Worm (Caenorhabditis elegans): ENCODE measurements around the gene C09B9.85.
"Not testable (repeated sequence)": the region's sequence is repeated elsewhere in the genome, so short reads cannot be mapped to it uniquely, and the experiment has no call there.

The C09B9.85 gene

DNA sequence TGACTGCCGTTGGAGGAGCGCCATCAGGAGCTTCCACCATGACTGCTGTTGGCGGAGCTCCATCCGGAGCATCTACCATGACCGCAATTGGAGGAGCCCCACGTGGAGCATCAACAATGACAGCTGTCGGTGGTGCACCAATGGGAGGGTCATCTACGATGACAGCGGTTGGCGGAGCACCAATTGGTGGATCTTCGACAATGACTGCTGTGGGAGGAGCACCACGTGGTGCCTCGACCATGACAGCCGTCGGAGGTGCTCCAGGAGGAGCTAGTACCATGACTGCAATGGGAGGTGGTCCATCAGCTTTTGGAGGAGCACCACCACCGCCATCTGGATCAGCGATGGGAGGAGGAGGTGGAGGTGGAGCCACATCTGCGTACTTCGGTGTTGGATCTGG lies 8.5 kb downstream of the C09B9.85 start, which contains the start of gene T28H11.7:
Gene T28H11.7, minus strand, starts transcription at position 101 of the 400 bp plus-strand sequence.
- TF ChIP-seq hmg-4 (GFP tag; optimal IDR thresholded peaks at IDR 0.05); ets-7 (tag; optimal IDR thresholded peaks at IDR 0.05); ama-1 (optimal IDR thresholded peaks at IDR 0.05): not testable (repeated sequence)

DNA sequence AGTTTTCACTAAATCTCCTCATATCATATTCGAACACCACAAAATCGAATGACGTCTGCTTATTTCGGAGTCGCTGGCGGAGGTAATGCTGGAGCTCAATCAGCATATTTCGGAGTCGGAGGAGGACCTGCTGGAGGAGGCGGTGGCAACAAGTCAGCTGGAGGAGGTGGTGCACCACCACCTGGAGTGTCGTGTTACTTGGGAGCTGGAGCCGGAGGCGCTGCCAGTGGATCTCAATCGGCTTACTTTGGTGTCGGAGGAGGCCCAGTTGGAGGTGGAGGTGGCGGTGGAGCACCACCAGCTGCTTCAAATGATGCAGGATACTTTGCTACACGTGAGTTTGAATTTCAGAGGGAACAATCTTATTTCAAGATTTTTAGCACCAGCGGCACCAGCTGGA lies 9.1 kb downstream of the C09B9.85 start, which contains the start of gene ssq-4:
Gene ssq-4, plus strand, starts transcription at position 19 of the 400 bp plus-strand sequence.
- not testable (repeated sequence) for TF ChIP-seq tbx-37 (GFP tag; conservative IDR thresholded peaks at IDR 0.05); ama-1 (optimal IDR thresholded peaks at IDR 0.05); pes-1 (GFP tag; IDR thresholded peaks at IDR 0.05)

DNA sequence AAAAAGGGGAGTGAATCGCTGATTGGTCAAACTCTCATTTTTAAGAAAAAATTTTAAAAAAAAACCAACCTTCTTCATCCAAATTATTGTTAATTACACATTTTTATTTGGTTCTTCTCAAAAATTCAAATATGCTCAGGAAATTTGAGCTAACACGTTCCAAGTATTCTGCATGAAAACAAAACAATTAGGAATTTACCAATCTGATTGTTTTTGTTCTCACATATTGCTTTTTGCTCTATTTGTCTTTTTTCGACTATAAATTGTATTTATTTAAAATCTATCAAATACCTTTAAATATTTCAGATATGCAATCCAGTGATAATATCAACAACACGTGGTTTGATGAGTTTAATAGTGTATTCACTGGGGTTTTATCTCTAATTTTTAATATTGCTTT lies 13.3 kb downstream of the C09B9.85 start, which contains the start of gene srm-1:
Gene srm-1, plus strand, starts transcription at position 301 of the 400 bp plus-strand sequence.
- TF ChIP-seq hmg-4 (GFP tag; optimal IDR thresholded peaks at IDR 0.05), result no peak
- TF ChIP-seq ets-7 (tag; optimal IDR thresholded peaks at IDR 0.05), result no peak
- TF ChIP-seq flt-1 (GFP tag; IDR thresholded peaks at IDR 0.05), result no peak
- no peak for TF ChIP-seq scrt-1 (GFP tag; IDR thresholded peaks at IDR 0.05)
- TF ChIP-seq pes-1 (GFP tag; IDR thresholded peaks at IDR 0.05), result no peak
- no peak for TF ChIP-seq ceh-13 (GFP tag; optimal IDR thresholded peaks at IDR 0.05)
- TF ChIP-seq B0310.2 (tag; optimal IDR thresholded peaks at IDR 0.05), result no peak
- TF ChIP-seq hnd-1 (tag; optimal IDR thresholded peaks at IDR 0.05), result no peak
- no peak for TF ChIP-seq F13C5.2 (tag; optimal IDR thresholded peaks at IDR 0.05)
- TF ChIP-seq aly-1 (tag; optimal IDR thresholded peaks at IDR 0.05), result no peak
- TF ChIP-seq hmbx-1 (tag; optimal IDR thresholded peaks at IDR 0.05), result no peak
- no peak for TF ChIP-seq sea-1 (GFP tag; conservative IDR thresholded peaks at IDR 0.05)
- no peak for TF ChIP-seq tra-4 (tag; optimal IDR thresholded peaks at IDR 0.05)
- no peak for TF ChIP-seq ama-1 (optimal IDR thresholded peaks at IDR 0.05)
- TF ChIP-seq tbx-37 (GFP tag; conservative IDR thresholded peaks at IDR 0.05), result no peak
- TF ChIP-seq tbx-11 (GFP tag; IDR thresholded peaks at IDR 0.05), result no peak
- no peak for TF ChIP-seq ceh-36 (tag; optimal IDR thresholded peaks at IDR 0.05)

DNA sequence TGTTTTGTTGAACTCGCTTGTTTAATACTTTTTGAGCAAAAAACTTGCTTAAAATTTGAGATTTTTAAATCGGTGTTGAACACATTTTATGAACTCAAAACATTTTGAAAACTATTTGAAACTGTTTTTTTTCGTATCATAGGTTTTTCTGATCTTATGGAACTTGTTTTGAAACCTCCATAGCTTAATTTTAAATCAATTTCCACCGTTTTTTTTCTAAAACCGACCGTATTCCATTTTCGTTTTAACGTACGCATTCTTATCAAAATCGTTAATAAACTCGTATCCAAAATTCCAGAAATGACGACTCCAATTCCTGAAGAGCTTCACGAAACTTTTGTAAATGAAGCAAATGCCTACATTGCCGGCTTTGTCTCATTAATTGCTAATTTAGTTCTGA lies 17.2 kb downstream of the C09B9.85 start, which contains the start of gene srm-2:
Gene srm-2, plus strand, starts transcription at position 301 of the 400 bp plus-strand sequence.
- TF ChIP-seq ceh-13 (GFP tag; optimal IDR thresholded peaks at IDR 0.05) (no peak), tbx-37 (GFP tag; conservative IDR thresholded peaks at IDR 0.05) (no peak), ama-1 (optimal IDR thresholded peaks at IDR 0.05) (no peak), scrt-1 (GFP tag; IDR thresholded peaks at IDR 0.05) (no peak), hnd-1 (tag; optimal IDR thresholded peaks at IDR 0.05) (no peak), aly-1 (tag; optimal IDR thresholded peaks at IDR 0.05) (no peak), F13C5.2 (tag; optimal IDR thresholded peaks at IDR 0.05) (no peak), pes-1 (GFP tag; IDR thresholded peaks at IDR 0.05) (no peak), ets-7 (tag; optimal IDR thresholded peaks at IDR 0.05) (no peak), B0310.2 (tag; optimal IDR thresholded peaks at IDR 0.05) (no peak), hmg-4 (GFP tag; optimal IDR thresholded peaks at IDR 0.05) (no peak), tra-4 (tag; optimal IDR thresholded peaks at IDR 0.05) (no peak), ceh-36 (tag; optimal IDR thresholded peaks at IDR 0.05) (no peak)

DNA sequence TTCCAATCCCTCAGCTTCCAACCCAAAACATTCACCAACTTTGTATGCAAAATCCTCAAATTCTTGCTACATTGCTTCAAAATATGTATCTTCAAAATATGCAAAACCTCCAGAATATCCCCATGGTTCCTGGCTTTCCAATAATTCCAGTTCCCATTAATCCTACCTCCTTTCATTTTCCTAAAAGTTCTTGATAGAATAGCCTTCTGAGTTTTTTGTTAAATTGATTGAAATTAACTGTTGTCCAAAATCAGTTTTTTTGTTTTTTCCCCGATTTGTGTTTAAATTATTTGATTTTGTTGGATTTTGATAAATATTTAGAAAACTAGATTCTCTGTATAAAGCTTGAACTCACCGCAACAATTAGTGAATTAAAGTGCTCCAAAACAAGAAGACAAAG lies 20.4 kb downstream of the C09B9.85 start:
- TF ChIP-seq ceh-36 (tag; optimal IDR thresholded peaks at IDR 0.05) (no peak), pes-1 (GFP tag; IDR thresholded peaks at IDR 0.05) (no peak), tra-4 (tag; optimal IDR thresholded peaks at IDR 0.05) (no peak), ceh-13 (GFP tag; optimal IDR thresholded peaks at IDR 0.05) (no peak), ama-1 (optimal IDR thresholded peaks at IDR 0.05) (no peak), hnd-1 (tag; optimal IDR thresholded peaks at IDR 0.05) (no peak), ets-7 (tag; optimal IDR thresholded peaks at IDR 0.05) (no peak), hmbx-1 (tag; optimal IDR thresholded peaks at IDR 0.05) (no peak), tbx-37 (GFP tag; conservative IDR thresholded peaks at IDR 0.05) (no peak), scrt-1 (GFP tag; IDR thresholded peaks at IDR 0.05) (no peak)

DNA sequence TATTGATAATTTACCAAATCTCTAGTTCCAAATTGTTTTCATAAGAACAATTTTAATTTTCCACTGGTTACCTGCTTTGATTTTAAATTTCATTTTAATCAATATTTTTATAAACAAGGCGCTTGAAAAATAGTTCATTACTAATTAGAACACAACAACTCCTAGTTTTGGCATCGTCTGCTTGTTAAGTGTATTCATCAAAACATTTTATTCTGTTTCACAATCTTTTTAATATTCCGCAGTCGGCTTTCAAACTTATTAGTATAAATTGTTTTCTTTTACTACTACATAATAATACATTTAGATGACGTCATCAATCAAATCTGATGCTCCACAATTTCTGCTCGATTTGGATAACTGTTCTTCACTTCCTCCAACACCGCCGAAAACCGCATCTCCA lies 23.1 kb downstream of the C09B9.85 start, which contains the start of gene pes-1:
Gene pes-1, plus strand, starts transcription at position 301 of the 400 bp plus-strand sequence.
- no peak for TF ChIP-seq tbx-37 (GFP tag; conservative IDR thresholded peaks at IDR 0.05)
- no peak for TF ChIP-seq ets-7 (tag; optimal IDR thresholded peaks at IDR 0.05)
- no peak for TF ChIP-seq hnd-1 (tag; optimal IDR thresholded peaks at IDR 0.05)
- no peak for TF ChIP-seq ceh-13 (GFP tag; optimal IDR thresholded peaks at IDR 0.05)
- TF ChIP-seq aly-1 (tag; optimal IDR thresholded peaks at IDR 0.05), result no peak
- no peak for TF ChIP-seq tbx-11 (GFP tag; IDR thresholded peaks at IDR 0.05)
- no peak for TF ChIP-seq pes-1 (GFP tag; IDR thresholded peaks at IDR 0.05)
- TF ChIP-seq flt-1 (GFP tag; IDR thresholded peaks at IDR 0.05), result no peak
- no peak for TF ChIP-seq sea-1 (GFP tag; conservative IDR thresholded peaks at IDR 0.05)
- no peak for TF ChIP-seq hmbx-1 (tag; optimal IDR thresholded peaks at IDR 0.05)
- no peak for TF ChIP-seq hmg-4 (GFP tag; optimal IDR thresholded peaks at IDR 0.05)
- TF ChIP-seq tra-4 (tag; optimal IDR thresholded peaks at IDR 0.05), result no peak
- TF ChIP-seq F13C5.2 (tag; optimal IDR thresholded peaks at IDR 0.05), result no peak
- TF ChIP-seq ceh-36 (tag; optimal IDR thresholded peaks at IDR 0.05), result no peak

DNA sequence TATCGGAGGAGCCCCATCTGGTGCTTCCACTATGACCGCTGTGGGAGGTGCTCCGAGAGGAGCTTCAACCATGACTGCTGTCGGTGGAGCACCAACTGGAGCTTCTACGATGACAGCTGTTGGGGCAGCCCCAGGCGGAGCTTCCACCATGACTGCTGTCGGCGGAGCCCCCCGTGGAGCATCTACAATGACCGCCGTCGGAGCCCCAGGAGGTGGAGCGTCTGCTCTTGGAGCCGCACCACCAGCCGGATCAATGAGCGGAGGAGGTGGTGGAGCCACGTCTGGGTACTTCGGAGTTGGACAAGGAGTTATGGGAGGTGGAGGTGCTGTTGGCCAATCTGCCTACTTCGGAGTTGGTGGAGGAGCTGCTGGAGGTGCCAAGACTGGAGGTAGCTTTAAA lies 28.6 kb downstream of the C09B9.85 start:
- no peak for TF ChIP-seq scrt-1 (GFP tag; IDR thresholded peaks at IDR 0.05)
- TF ChIP-seq pes-1 (GFP tag; IDR thresholded peaks at IDR 0.05), result no peak
- TF ChIP-seq hnd-1 (tag; optimal IDR thresholded peaks at IDR 0.05), result no peak
- TF ChIP-seq ets-7 (tag; optimal IDR thresholded peaks at IDR 0.05), result no peak
- no peak for TF ChIP-seq tbx-11 (GFP tag; IDR thresholded peaks at IDR 0.05)
- no peak for TF ChIP-seq ceh-36 (tag; optimal IDR thresholded peaks at IDR 0.05)
- no peak for TF ChIP-seq ceh-13 (GFP tag; optimal IDR thresholded peaks at IDR 0.05)
- no peak for TF ChIP-seq F13C5.2 (tag; optimal IDR thresholded peaks at IDR 0.05)

DNA sequence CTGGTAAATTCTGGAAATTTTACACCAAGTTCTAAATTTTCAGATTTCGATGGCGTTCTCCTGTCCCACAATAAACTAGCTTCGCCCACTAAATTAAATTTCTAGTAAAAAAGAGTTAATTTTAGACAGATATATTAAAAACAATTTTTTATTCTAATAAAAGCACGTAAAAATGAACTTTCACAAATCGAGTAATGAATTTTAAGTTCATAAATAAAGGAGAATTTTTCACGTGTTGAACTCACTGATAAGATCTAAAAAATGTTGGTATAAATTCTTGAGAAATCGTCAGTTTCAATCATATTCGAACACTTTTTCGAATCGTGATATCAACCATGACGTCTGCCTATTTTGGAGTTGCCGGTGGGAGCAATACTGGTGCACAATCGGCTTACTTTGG lies 29.7 kb downstream of the C09B9.85 start, which contains the start of gene ssq-2:
Gene ssq-2, plus strand, starts transcription at position 301 of the 400 bp plus-strand sequence.
- TF ChIP-seq ets-7 (tag; optimal IDR thresholded peaks at IDR 0.05), result no peak
- no peak for TF ChIP-seq B0310.2 (tag; optimal IDR thresholded peaks at IDR 0.05)
- TF ChIP-seq hmg-4 (GFP tag; optimal IDR thresholded peaks at IDR 0.05), result no peak
- TF ChIP-seq sea-1 (GFP tag; conservative IDR thresholded peaks at IDR 0.05), result no peak
- TF ChIP-seq hmbx-1 (tag; optimal IDR thresholded peaks at IDR 0.05), result no peak
- TF ChIP-seq F13C5.2 (tag; optimal IDR thresholded peaks at IDR 0.05), result no peak
- TF ChIP-seq aly-1 (tag; optimal IDR thresholded peaks at IDR 0.05), result no peak
- TF ChIP-seq hnd-1 (tag; optimal IDR thresholded peaks at IDR 0.05), result no peak
- TF ChIP-seq tra-4 (tag; optimal IDR thresholded peaks at IDR 0.05), result no peak
- TF ChIP-seq scrt-1 (GFP tag; IDR thresholded peaks at IDR 0.05), result no peak
- no peak for TF ChIP-seq ceh-36 (tag; optimal IDR thresholded peaks at IDR 0.05)
- no peak for TF ChIP-seq ama-1 (optimal IDR thresholded peaks at IDR 0.05)
- no peak for TF ChIP-seq tbx-11 (GFP tag; IDR thresholded peaks at IDR 0.05)
- TF ChIP-seq ceh-13 (GFP tag; optimal IDR thresholded peaks at IDR 0.05), result no peak
- no peak for TF ChIP-seq pes-1 (GFP tag; IDR thresholded peaks at IDR 0.05)
- TF ChIP-seq flt-1 (GFP tag; IDR thresholded peaks at IDR 0.05), result no peak

Data from whole organism, early embryonic.